Fruit fly (Drosophila melanogaster): ENCODE results near the gene C1GalTA.

C1GalTA gene

DNA sequence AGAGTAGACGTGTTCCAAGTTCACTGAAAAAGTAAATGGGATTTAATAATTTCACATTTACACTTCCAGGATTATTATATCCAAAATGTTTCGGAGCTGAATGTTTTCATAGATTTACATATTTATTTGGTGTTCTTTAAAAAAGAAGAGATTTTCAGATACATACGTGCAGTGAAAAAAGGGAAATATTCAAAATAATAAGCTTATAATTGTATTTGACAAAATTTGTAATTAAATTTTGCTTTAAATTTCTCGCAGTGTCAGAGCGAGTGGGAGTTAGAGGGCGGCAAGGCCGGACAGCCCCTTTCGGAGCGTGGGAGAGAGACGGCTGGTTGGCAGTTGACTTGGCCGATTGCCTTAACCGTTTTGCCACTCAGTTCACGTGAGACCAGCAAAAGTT is 14.0 kb downstream of the C1GalTA start, which contains the start of gene Tsp29Fb (continued):
- TF ChIP-seq peb (GFP tag; IDR thresholded peaks at IDR 0.05) (no peak), Rfx (GFP tag; IDR thresholded peaks at IDR 0.05) (peak; percentile 78), esg (GFP tag; conservative IDR thresholded peaks at IDR 0.05) (peak; percentile 70), Xrp1 (GFP tag; IDR thresholded peaks at IDR 0.05) (peak; percentile 53; the same call in 1 of the 2 replicates), stc (GFP tag; IDR thresholded peaks at IDR 0.05) (peak; percentile 51), gfzf (GFP tag; optimal IDR thresholded peaks at IDR 0.05) (no peak), lola (GFP tag; optimal IDR thresholded peaks at IDR 0.05) (no peak), CG32772 (GFP tag; IDR thresholded peaks at IDR 0.05) (peak; percentile 60), CG2129 (GFP tag; IDR thresholded peaks at IDR 0.05; ENCODE audit: partially characterized antibody) (no peak), CG13296 (GFP tag; optimal IDR thresholded peaks at IDR 0.05) (peak; percentile 83), CG30403 (GFP tag; optimal IDR thresholded peaks at IDR 0.05) (peak; percentile 87), zen (tag; optimal IDR thresholded peaks at IDR 0.05) (no peak), Usf (GFP tag; optimal IDR thresholded peaks at IDR 0.05) (peak; percentile 58), Lhr (GFP tag; optimal IDR thresholded peaks at IDR 0.05) (no peak), yki (optimal IDR thresholded peaks at IDR 0.05) (no peak), Camta (GFP tag; optimal IDR thresholded peaks at IDR 0.05) (no peak), ssp (GFP tag; IDR thresholded peaks at IDR 0.05) (peak; percentile 31; the same call in 1 of the 2 replicates), jumu (GFP tag; optimal IDR thresholded peaks at IDR 0.05) (peak; percentile 8), Ssrp (tag; optimal IDR thresholded peaks at IDR 0.05) (peak; percentile 67), Nf-YC (tag; optimal IDR thresholded peaks at IDR 0.05) (peak; percentile 75), CG3838 (GFP tag; optimal IDR thresholded peaks at IDR 0.05) (no peak), Oaz (GFP tag; IDR thresholded peaks at IDR 0.05) (peak; percentile 38; the same call in 1 of the 2 replicates), CG2712 (tag; optimal IDR thresholded peaks at IDR 0.05) (peak; percentile 73), Dbx (GFP tag; IDR thresholded peaks at IDR 0.05) (peak; percentile 72), CG16779 (GFP tag; IDR thresholded peaks at IDR 0.05) (no peak), CG18262 (tag; optimal IDR thresholded peaks at IDR 0.05) (peak; percentile 71), CG10431 (GFP tag; optimal IDR thresholded peaks at IDR 0.05) (no peak), Dek (tag; optimal IDR thresholded peaks at IDR 0.05) (peak; percentile 86), sens-2 (GFP tag; IDR thresholded peaks at IDR 0.05) (no peak), CG5953 (GFP tag; IDR thresholded peaks at IDR 0.05) (peak; percentile 47; the same call in 1 of the 2 replicates), vvl (GFP tag; IDR thresholded peaks at IDR 0.05) (peak; percentile 65), fu2 (GFP tag; optimal IDR thresholded peaks at IDR 0.05) (peak; percentile 57), emc (GFP tag; optimal IDR thresholded peaks at IDR 0.05) (no peak), CG2202 (tag; optimal IDR thresholded peaks at IDR 0.05) (no peak), jing (GFP tag; optimal IDR thresholded peaks at IDR 0.05) (peak; percentile 34), CG6813 (GFP tag; optimal IDR thresholded peaks at IDR 0.05) (peak; percentile 54), Poxn (GFP tag; IDR thresholded peaks at IDR 0.05) (no peak), CG11723 (GFP tag; optimal IDR thresholded peaks at IDR 0.05) (peak; percentile 33), al (GFP tag; IDR thresholded peaks at IDR 0.05) (peak; percentile 63), ind (GFP tag; optimal IDR thresholded peaks at IDR 0.05) (peak; percentile 73), Dfd (GFP tag; optimal IDR thresholded peaks at IDR 0.05) (no peak), Rx (GFP tag; IDR thresholded peaks at IDR 0.05) (peak; percentile 47; the same call in 1 of the 2 replicates), unc-4 (GFP tag; IDR thresholded peaks at IDR 0.05; ENCODE audit: partially characterized antibody) (no peak), kay (GFP tag; optimal IDR thresholded peaks at IDR 0.05) (no peak), CG4707 (GFP tag; optimal IDR thresholded peaks at IDR 0.05) (no peak), gsb-n (tag; optimal IDR thresholded peaks at IDR 0.05) (peak; percentile 49), CG2120 (GFP tag; optimal IDR thresholded peaks at IDR 0.05) (peak; percentile 91), Mad (GFP tag; optimal IDR thresholded peaks at IDR 0.05) (peak; percentile 16), sob (GFP tag; IDR thresholded peaks at IDR 0.05) (peak; percentile 79), ham (GFP tag; IDR thresholded peaks at IDR 0.05) (no peak), CrebB (tag; optimal IDR thresholded peaks at IDR 0.05) (peak; percentile 52), CG12104 (GFP tag; optimal IDR thresholded peaks at IDR 0.05) (peak; percentile 69), h (optimal IDR thresholded peaks at IDR 0.05) (no peak)

Measured in whole organism, embryonic.